Fruit fly (Drosophila melanogaster) whole organism, prepupa: Measurements from ENCODE around the gene CG14647.

ENCODE experiments used
- Blimp-1 ChIP-seq: fragments of 200-800 bp; sonication (Bioruptor generic); optimal IDR thresholded peaks from 3 replicates; lab custom pipeline; 2017; ENCODE audit warnings: missing biosample characterization, missing genetic modification characterization, mild to moderate bottlenecking, moderate library complexity, missing genetic modification reagents
- CG10669 ChIP-seq: fragments of 200-800 bp; sonication (Bioruptor generic); optimal IDR thresholded peaks from 3 replicates; lab custom pipeline; 2018; ENCODE audit warnings: missing biosample characterization, mild to moderate bottlenecking, missing genetic modification characterization, moderate library complexity
- CG11294 ChIP-seq: fragments of 200-800 bp; sonication (Bioruptor generic); IDR thresholded peaks from 2 replicates; pipeline ENCODE4 v1.3.6; 2022; ENCODE audit warnings: missing biosample characterization, missing genetic modification characterization
- CG11902 ChIP-seq: fragments of 200-800 bp; sonication (Bioruptor generic); optimal IDR thresholded peaks from 3 replicates; lab custom pipeline; 2016; ENCODE audit warnings: missing biosample characterization, missing genetic modification characterization
- CG15336 ChIP-seq: fragments of 200-800 bp; sonication (Bioruptor generic); IDR thresholded peaks from 2 replicates; pipeline ENCODE4 v1.3.6; 2022; ENCODE audit warnings: missing biosample characterization, missing genetic modification characterization
- CG3032 ChIP-seq: fragments of 200-800 bp; optimal IDR thresholded peaks from 2 replicates; lab custom pipeline; 2019; ENCODE audit warnings: missing biosample characterization, mild to moderate bottlenecking, missing genetic modification characterization, moderate library complexity
- CG34406 ChIP-seq: fragments of 200-800 bp; sonication (Bioruptor generic); optimal IDR thresholded peaks from 3 replicates; lab custom pipeline; 2016; ENCODE audit warnings: missing biosample characterization, missing genetic modification characterization
- CG4318 ChIP-seq: fragments of 200-800 bp; sonication (Bioruptor generic); optimal IDR thresholded peaks from 3 replicates; lab custom pipeline; 2017; ENCODE audit warnings: missing biosample characterization, mild to moderate bottlenecking, missing genetic modification characterization
- CG6163 ChIP-seq: fragments of 200-800 bp; sonication (Bioruptor generic); IDR thresholded peaks from 3 replicates; pipeline ENCODE4 v1.3.6; 2022; ENCODE audit warnings: missing biosample characterization, missing genetic modification characterization
- CG6276 ChIP-seq: fragments of 200-800 bp; sonication (Bioruptor generic); optimal IDR thresholded peaks from 2 replicates; lab custom pipeline; 2017; ENCODE audit warnings: missing biosample characterization, mild to moderate bottlenecking, missing genetic modification characterization
- CG6792 ChIP-seq: fragments of 200-800 bp; sonication (Bioruptor generic); optimal IDR thresholded peaks from 3 replicates; lab custom pipeline; 2016; ENCODE audit warnings: missing biosample characterization, missing genetic modification characterization
- CG6808 ChIP-seq: fragments of 200-800 bp; sonication (Bioruptor generic); optimal IDR thresholded peaks from 3 replicates; lab custom pipeline; 2017; ENCODE audit warnings: missing biosample characterization, missing genetic modification characterization, mild to moderate bottlenecking, moderate library complexity, missing genetic modification reagents
- CG6854 ChIP-seq: fragments of 200-800 bp; sonication (Bioruptor generic); optimal IDR thresholded peaks from 2 replicates; lab custom pipeline; 2017; ENCODE audit warnings: missing biosample characterization, mild to moderate bottlenecking, missing genetic modification characterization
- CG8119 ChIP-seq: fragments of 200-800 bp; sonication (Bioruptor generic); IDR thresholded peaks from 3 replicates; pipeline ENCODE4 v1.3.6; 2022; ENCODE audit warnings: missing biosample characterization, missing genetic modification characterization
- CG8319 ChIP-seq: fragments of 200-800 bp; sonication (Bioruptor generic); optimal IDR thresholded peaks from 3 replicates; lab custom pipeline; 2016; ENCODE audit warnings: missing biosample characterization, missing genetic modification characterization
- CG8632 ChIP-seq: fragments of 200-800 bp; sonication (Bioruptor generic); optimal IDR thresholded peaks from 3 replicates; lab custom pipeline; 2016; ENCODE audit warnings: missing biosample characterization, missing genetic modification characterization
- CG9139 ChIP-seq: fragments of 200-800 bp; sonication (Bioruptor generic); optimal IDR thresholded peaks from 3 replicates; lab custom pipeline; 2017; ENCODE audit warnings: missing biosample characterization, mild to moderate bottlenecking, missing genetic modification characterization
- Eip75B ChIP-seq: fragments of 200-800 bp; sonication (Bioruptor generic); optimal IDR thresholded peaks from 3 replicates; lab custom pipeline; 2016; ENCODE audit warnings: missing biosample characterization, missing genetic modification characterization
- Eip93F ChIP-seq: fragments of 200-800 bp; sonication (Bioruptor generic); optimal IDR thresholded peaks from 2 replicates; lab custom pipeline; 2016; ENCODE audit warnings: missing biosample characterization, mild to moderate bottlenecking, missing genetic modification characterization
- Ets21C ChIP-seq: fragments of 200-800 bp; sonication (Bioruptor generic); optimal IDR thresholded peaks from 3 replicates; lab custom pipeline; 2016; ENCODE audit warnings: missing biosample characterization, missing genetic modification characterization
- Hr38 ChIP-seq: sonication (Bioruptor generic); optimal IDR thresholded peaks from 2 replicates; lab custom pipeline; 2016; ENCODE audit warnings: missing biosample characterization, missing genetic modification characterization
- Hr39 ChIP-seq: fragments of 200-800 bp; sonication (Bioruptor generic); optimal IDR thresholded peaks from 2 replicates; lab custom pipeline; 2016; ENCODE audit warnings: missing biosample characterization, missing genetic modification characterization
- Hr4 ChIP-seq: fragments of 200-800 bp; sonication (Bioruptor generic); optimal IDR thresholded peaks from 3 replicates; lab custom pipeline; 2016; ENCODE audit warnings: missing biosample characterization, missing genetic modification characterization
- Lpt ChIP-seq: fragments of 200-800 bp; sonication (Bioruptor generic); optimal IDR thresholded peaks from 3 replicates; lab custom pipeline; 2016; ENCODE audit warnings: missing biosample characterization, missing genetic modification characterization
- Met ChIP-seq: fragments of 200-800 bp; sonication (Bioruptor generic); optimal IDR thresholded peaks from 3 replicates; lab custom pipeline; 2016; ENCODE audit warnings: missing biosample characterization, missing genetic modification characterization
- OdsH ChIP-seq: fragments of 200-800 bp; sonication (Bioruptor generic); optimal IDR thresholded peaks from 3 replicates; lab custom pipeline; 2016; ENCODE audit warnings: missing biosample characterization, missing genetic modification characterization
- Smox ChIP-seq: fragments of 200-800 bp; sonication (Bioruptor generic); optimal IDR thresholded peaks from 3 replicates; lab custom pipeline; 2016; ENCODE audit warnings: missing biosample characterization, missing genetic modification characterization
- Sox102F ChIP-seq: fragments of 200-800 bp; sonication (Bioruptor generic); optimal IDR thresholded peaks from 2 replicates; lab custom pipeline; 2016; ENCODE audit warnings: missing biosample characterization, mild to moderate bottlenecking, missing genetic modification characterization
- Sox15 ChIP-seq: fragments of 200-800 bp; sonication (Bioruptor generic); optimal IDR thresholded peaks from 3 replicates; lab custom pipeline; 2016; ENCODE audit warnings: missing biosample characterization, missing genetic modification characterization
- achi ChIP-seq: fragments of 200-800 bp; sonication (Bioruptor generic); optimal IDR thresholded peaks from 3 replicates; lab custom pipeline; 2016; ENCODE audit warnings: missing biosample characterization, missing genetic modification characterization
- cyc ChIP-seq: fragments of 200-800 bp; sonication (Bioruptor generic); optimal IDR thresholded peaks from 3 replicates; lab custom pipeline; 2016; ENCODE audit warnings: missing biosample characterization, missing genetic modification characterization
- dac ChIP-seq: fragments of 200-800 bp; sonication (Bioruptor generic); optimal IDR thresholded peaks from 2 replicates; lab custom pipeline; 2017; ENCODE audit warnings: missing biosample characterization, mild to moderate bottlenecking, missing genetic modification characterization
- eg ChIP-seq: fragments of 200-800 bp; sonication (Bioruptor generic); IDR thresholded peaks from 3 replicates; pipeline ENCODE4 v1.3.6; 2022; ENCODE audit warnings: missing biosample characterization, missing genetic modification characterization
- fd59A ChIP-seq: fragments of 200-800 bp; sonication (Bioruptor generic); optimal IDR thresholded peaks from 2 replicates; lab custom pipeline; 2017; ENCODE audit warnings: missing biosample characterization, mild to moderate bottlenecking, missing genetic modification characterization, missing genetic modification reagents
- lz ChIP-seq: fragments of 200-800 bp; sonication (Bioruptor generic); optimal IDR thresholded peaks from 3 replicates; lab custom pipeline; 2016; ENCODE audit warnings: missing biosample characterization, missing genetic modification characterization
- net ChIP-seq: fragments of 200-800 bp; sonication (Bioruptor generic); optimal IDR thresholded peaks from 3 replicates; lab custom pipeline; 2016; ENCODE audit warnings: missing biosample characterization, missing genetic modification characterization
- pdm3 ChIP-seq: fragments of 200-800 bp; sonication (Bioruptor generic); optimal IDR thresholded peaks from 3 replicates; lab custom pipeline; 2016; ENCODE audit warnings: missing biosample characterization, missing genetic modification characterization
- salr ChIP-seq, 2 experiments: fragments of 200-800 bp; sonication (Bioruptor generic); optimal IDR thresholded peaks; 3 replicates each; lab custom pipeline; 2016 to 2018; ENCODE audit warnings: missing biosample characterization in 2 of 2, missing genetic modification characterization in 2 of 2, mild to moderate bottlenecking in 1 of 2
- spab ChIP-seq: fragments of 200-800 bp; sonication (Bioruptor generic); optimal IDR thresholded peaks from 2 replicates; lab custom pipeline; 2017; ENCODE audit warnings: missing biosample characterization, mild to moderate bottlenecking, missing genetic modification characterization, missing genetic modification reagents
- ss ChIP-seq, 2 experiments: fragments of 200-800 bp; sonication (Bioruptor generic); optimal IDR thresholded peaks; 2 replicates in 1 of 2; 3 replicates in 1 of 2; lab custom pipeline; 2017 to 2018; ENCODE audit warnings: mild to moderate bottlenecking in 2 of 2, missing biosample characterization in 2 of 2, missing genetic modification characterization in 2 of 2, moderate library complexity in 1 of 2
- svp ChIP-seq: fragments of 200-800 bp; sonication (Bioruptor generic); peaks from one replicate; lab custom pipeline; 2016; ENCODE audit warnings: missing biosample characterization, missing genetic modification characterization
- vri ChIP-seq: fragments of 200-800 bp; sonication (Bioruptor generic); optimal IDR thresholded peaks from 3 replicates; lab custom pipeline; 2016; ENCODE audit warnings: missing biosample characterization, mild to moderate bottlenecking, missing genetic modification characterization

Gene CG14647

dm6 chr3R:4399810-4400496 is 357 bp upstream of the CG14647 start (continued):
- TF ChIP-seq CG6854 (GFP tag; lab: Kevin White, UChicago) (no peak), CG8632 (GFP tag; lab: Kevin White, UChicago) (peak; percentile 7), pdm3 (GFP tag; lab: Kevin White, UChicago) (peak; percentile 40)

- TF ChIP-seq Lpt (GFP tag; lab: Kevin White, UChicago), result no peak
- TF ChIP-seq CG11902 (GFP tag; lab: Kevin White, UChicago), result no peak
- TF ChIP-seq CG8632 (GFP tag; lab: Kevin White, UChicago), result no peak
- TF ChIP-seq Eip93F (GFP tag; lab: Kevin White, UChicago), result no peak
- no peak for TF ChIP-seq eg (GFP tag; lab: Robert Waterston, UW)
- TF ChIP-seq CG10669, result no peak
- no peak for TF ChIP-seq Met (GFP tag; lab: Kevin White, UChicago)
These were observed 1.8 kb downstream of the CG14647 start, which contains the start of gene CG9853 for dm6 chr3R:4401977-4402589. Gene CG9853 (minus strand): TSS chr3R:4402027.

dm6 chr3R:4402884-4403705 is 2.8 kb downstream of the CG14647 start, which contains the start of gene lost:
Gene lost (plus strand): TSS chr3R:4403076.
- TF ChIP-seq fd59A (GFP tag; lab: Kevin White, UChicago), result no peak
- TF ChIP-seq net (GFP tag; lab: Kevin White, UChicago), result no peak
- TF ChIP-seq Met (GFP tag; lab: Kevin White, UChicago), result peak; percentile 26
- no peak for TF ChIP-seq CG34406 (GFP tag; lab: Kevin White, UChicago)
- no peak for TF ChIP-seq CG6854 (GFP tag; lab: Kevin White, UChicago)
- no peak for TF ChIP-seq ss (GFP tag; optimal IDR thresholded peaks at IDR 0.05; lab: Kevin White, UChicago)
- TF ChIP-seq Hr39 (GFP tag; lab: Kevin White, UChicago), result no peak
- TF ChIP-seq Ets21C, result no peak
- TF ChIP-seq CG4318 (GFP tag; lab: Kevin White, UChicago), result no peak
- TF ChIP-seq Lpt (GFP tag; lab: Kevin White, UChicago), result no peak
- TF ChIP-seq CG11902 (GFP tag; lab: Kevin White, UChicago), result no peak
- TF ChIP-seq CG3032 (tag; lab: Kevin White, UChicago), result no peak
- TF ChIP-seq CG9139 (GFP tag; lab: Kevin White, UChicago), result peak; percentile 7
- TF ChIP-seq CG6276 (GFP tag; lab: Kevin White, UChicago), result no peak
- no peak for TF ChIP-seq CG15336 (GFP tag; lab: Robert Waterston, UW)
- no peak for TF ChIP-seq CG8319 (GFP tag; lab: Kevin White, UChicago)
- TF ChIP-seq dac (GFP tag; lab: Kevin White, UChicago), result no peak
- 0 out of 3 replicates have a peak, but pooled peaks have one; percentile 27 for TF ChIP-seq CG8119 (GFP tag; lab: Robert Waterston, UW)
- TF ChIP-seq achi (GFP tag; lab: Kevin White, UChicago), result peak; percentile 99
- no peak for TF ChIP-seq CG10669
- no peak for TF ChIP-seq CG6792 (GFP tag; lab: Kevin White, UChicago)
- TF ChIP-seq Blimp-1 (GFP tag; lab: Kevin White, UChicago), result no peak
- no peak for TF ChIP-seq Eip75B (GFP tag; lab: Kevin White, UChicago)
- no peak for TF ChIP-seq OdsH
- no peak for TF ChIP-seq CG11294 (GFP tag; lab: Robert Waterston, UW)
- no peak for TF ChIP-seq pdm3 (GFP tag; lab: Kevin White, UChicago)
- TF ChIP-seq cyc, result no peak
- TF ChIP-seq CG6163 (GFP tag; lab: Robert Waterston, UW), result peak; percentile 59; the same call in 2 of the 3 replicates
- TF ChIP-seq Hr4, result no peak
- peak; percentile 35 for TF ChIP-seq lz (GFP tag; lab: Kevin White, UChicago)
- TF ChIP-seq CG6808 (GFP tag; lab: Kevin White, UChicago), result no peak
- TF ChIP-seq salr (GFP tag; optimal IDR thresholded peaks at IDR 0.05; lab: Kevin White, UChicago), result no peak
- TF ChIP-seq svp, result peak; percentile 92
- TF ChIP-seq spab (GFP tag; lab: Kevin White, UChicago), result no peak
- TF ChIP-seq eg (GFP tag; lab: Robert Waterston, UW), result peak; percentile 51; the same call in 1 of the 3 replicates
- no peak for TF ChIP-seq Sox102F
- TF ChIP-seq Hr38, result no peak
- TF ChIP-seq vri, result peak; percentile 8
- TF ChIP-seq Sox15, result no peak
- no peak for TF ChIP-seq Smox (GFP tag; lab: Kevin White, UChicago)
- no peak for TF ChIP-seq CG8632 (GFP tag; lab: Kevin White, UChicago)
